Fruit fly (Drosophila melanogaster) whole organism, embryonic: Measurements from ENCODE around the gene FeCH.
A peak's percentile ranks its signal among the peaks of the same experiment; 100 is the strongest.

Source experiments
- Aef1 ChIP-seq: fragments of 200-800 bp; sonication (Bioruptor generic); IDR thresholded peaks from 3 replicates; pipeline ENCODE4 v1.3.6; 2022; ENCODE audit warnings: missing biosample characterization, missing genetic modification characterization
- B-H1 ChIP-seq: fragments of 200-800 bp; sonication (Bioruptor generic); IDR thresholded peaks from 3 replicates; pipeline ENCODE4 v1.3.6; 2022; ENCODE audit warnings: missing biosample characterization, missing genetic modification characterization
- BtbVII ChIP-seq: fragments of 200-800 bp; sonication (Bioruptor generic); optimal IDR thresholded peaks from 3 replicates; lab custom pipeline; 2017; ENCODE audit warnings: missing biosample characterization, mild to moderate bottlenecking, missing genetic modification characterization
- CG10431 ChIP-seq: fragments of 200-800 bp; sonication (Bioruptor generic); optimal IDR thresholded peaks from 3 replicates; lab custom pipeline; 2018; ENCODE audit warnings: missing biosample characterization, mild to moderate bottlenecking, missing genetic modification characterization
- CG10543 ChIP-seq: fragments of 200-800 bp; sonication (Bioruptor generic); optimal IDR thresholded peaks from 3 replicates; lab custom pipeline; 2017; ENCODE audit warnings: missing biosample characterization, mild to moderate bottlenecking, missing genetic modification characterization, moderate library complexity
- CG10565 ChIP-seq: fragments of 200-800 bp; sonication (Bioruptor generic); optimal IDR thresholded peaks from 3 replicates; lab custom pipeline; 2016; ENCODE audit warnings: missing biosample characterization, mild to moderate bottlenecking, missing genetic modification characterization
- CG10979 ChIP-seq: fragments of 200-800 bp; sonication (Bioruptor generic); optimal IDR thresholded peaks from 2 replicates; lab custom pipeline; 2018; ENCODE audit warnings: missing biosample characterization, mild to moderate bottlenecking, missing genetic modification characterization, moderate library complexity
- CG11723 ChIP-seq: fragments of 200-800 bp; sonication (Bioruptor generic); optimal IDR thresholded peaks from 2 replicates; lab custom pipeline; 2017; ENCODE audit warnings: missing biosample characterization, mild to moderate bottlenecking, missing genetic modification characterization
- CG12219 ChIP-seq: fragments of 200-800 bp; sonication (Bioruptor generic); optimal IDR thresholded peaks from 3 replicates; lab custom pipeline; 2018; ENCODE audit warnings: missing biosample characterization, mild to moderate bottlenecking, missing genetic modification characterization
- CG1233 ChIP-seq: fragments of 200-800 bp; sonication (Bioruptor generic); optimal IDR thresholded peaks from 4 replicates; lab custom pipeline; 2018; ENCODE audit warnings: missing biosample characterization, mild to moderate bottlenecking, missing genetic modification characterization
- CG12659 ChIP-seq: fragments of 200-800 bp; sonication (Bioruptor generic); optimal IDR thresholded peaks from 3 replicates; lab custom pipeline; 2017; ENCODE audit warnings: mild to moderate bottlenecking, missing biosample characterization, missing genetic modification reagents, missing genetic modification characterization
- CG12769 ChIP-seq: fragments of 200-800 bp; sonication (Bioruptor generic); optimal IDR thresholded peaks from 2 replicates; lab custom pipeline; 2019; ENCODE audit warnings: missing biosample characterization, mild to moderate bottlenecking, missing genetic modification characterization, moderate library complexity
- CG14710 ChIP-seq: fragments of 200-800 bp; sonication (Bioruptor generic); optimal IDR thresholded peaks from 3 replicates; lab custom pipeline; 2019; ENCODE audit warnings: missing biosample characterization, mild to moderate bottlenecking, missing genetic modification characterization, moderate library complexity
- CG15073 ChIP-seq: fragments of 200-800 bp; sonication (Bioruptor generic); optimal IDR thresholded peaks from 2 replicates; lab custom pipeline; 2016; ENCODE audit warnings: missing biosample characterization, missing genetic modification characterization
- CG1529 ChIP-seq: fragments of 200-800 bp; sonication (Bioruptor generic); optimal IDR thresholded peaks from 3 replicates; lab custom pipeline; 2018; ENCODE audit warnings: missing biosample characterization, missing genetic modification characterization
- CG15696 ChIP-seq: fragments of 200-800 bp; sonication (Bioruptor generic); optimal IDR thresholded peaks from 2 replicates; lab custom pipeline; 2019; ENCODE audit warnings: missing biosample characterization, mild to moderate bottlenecking, missing genetic modification characterization, moderate library complexity
- CG1603 ChIP-seq: fragments of 200-800 bp; sonication (Bioruptor generic); optimal IDR thresholded peaks from 2 replicates; lab custom pipeline; 2019; ENCODE audit warnings: missing biosample characterization, mild to moderate bottlenecking, missing genetic modification characterization, moderate library complexity
- CG16815 ChIP-seq: fragments of 200-800 bp; sonication (Bioruptor generic); optimal IDR thresholded peaks from 3 replicates; lab custom pipeline; 2017; ENCODE audit warnings: missing biosample characterization, mild to moderate bottlenecking, missing genetic modification characterization
- CG18262 ChIP-seq: fragments of 200-800 bp; optimal IDR thresholded peaks from 3 replicates; lab custom pipeline; 2019; ENCODE audit warnings: missing biosample characterization, mild to moderate bottlenecking, missing genetic modification characterization, moderate library complexity
- CG2116 ChIP-seq: fragments of 200-800 bp; sonication (Bioruptor generic); optimal IDR thresholded peaks from 3 replicates; lab custom pipeline; 2018; ENCODE audit warnings: missing biosample characterization, mild to moderate bottlenecking, missing genetic modification characterization
- CG2678 ChIP-seq: fragments of 200-800 bp; sonication (Bioruptor generic); optimal IDR thresholded peaks from 3 replicates; lab custom pipeline; 2019; ENCODE audit warnings: missing biosample characterization, mild to moderate bottlenecking, missing genetic modification characterization, moderate library complexity
- CG30403 ChIP-seq: fragments of 200-800 bp; sonication (Bioruptor generic); optimal IDR thresholded peaks from 3 replicates; lab custom pipeline; 2016; ENCODE audit warnings: missing biosample characterization, missing genetic modification characterization
- CG33557 ChIP-seq: fragments of 200-800 bp; sonication (Bioruptor generic); optimal IDR thresholded peaks from 2 replicates; lab custom pipeline; 2019; ENCODE audit warnings: missing biosample characterization, mild to moderate bottlenecking, missing genetic modification characterization, moderate library complexity
- CG34422 ChIP-seq: fragments of 200-800 bp; sonication (Bioruptor generic); IDR thresholded peaks from 3 replicates; pipeline ENCODE4 v1.3.6; 2022; ENCODE audit warnings: missing biosample characterization, missing genetic modification characterization
- CG3726 ChIP-seq: fragments of 200-800 bp; sonication (Bioruptor generic); IDR thresholded peaks from 3 replicates; pipeline ENCODE4, ENCODE4 v1.3.6; 2022; ENCODE audit warnings: missing biosample characterization, missing genetic modification characterization
- CG4360 ChIP-seq: fragments of 200-800 bp; sonication (Bioruptor generic); IDR thresholded peaks from 2 replicates; pipeline ENCODE4 v1.3.6; 2022; ENCODE audit warnings: missing biosample characterization, missing genetic modification characterization
- CG5180 ChIP-seq: fragments of 200-800 bp; sonication (Bioruptor generic); optimal IDR thresholded peaks from 3 replicates; lab custom pipeline; 2017; ENCODE audit warnings: missing biosample characterization, missing genetic modification characterization, mild to moderate bottlenecking, moderate library complexity, missing genetic modification reagents
- CG7963 ChIP-seq: fragments of 200-800 bp; sonication (Bioruptor generic); IDR thresholded peaks from 3 replicates; pipeline ENCODE4 v1.3.6; 2022; ENCODE audit warnings: missing biosample characterization, missing genetic modification characterization; ENCODE audit not compliant: partially characterized antibody
- Deaf1 ChIP-seq: fragments of 200-800 bp; optimal IDR thresholded peaks from 3 replicates; lab custom pipeline; 2019; ENCODE audit warnings: missing biosample characterization, mild to moderate bottlenecking, missing genetic modification characterization, moderate library complexity
- Dek ChIP-seq: fragments of 200-800 bp; sonication (Bioruptor generic); optimal IDR thresholded peaks from 3 replicates; lab custom pipeline; 2019; ENCODE audit warnings: missing biosample characterization, mild to moderate bottlenecking, missing genetic modification characterization, moderate library complexity
- E2f2 ChIP-seq: fragments of 200-800 bp; sonication (Bioruptor generic); IDR thresholded peaks from 2 replicates; pipeline ENCODE4 v1.3.6; 2022; ENCODE audit warnings: missing biosample characterization, missing genetic modification characterization
- Ets97D ChIP-seq: fragments of 200-800 bp; sonication (Bioruptor generic); optimal IDR thresholded peaks from 3 replicates; lab custom pipeline; 2016; ENCODE audit warnings: missing biosample characterization, missing genetic modification characterization
- Fer3 ChIP-seq: fragments of 200-800 bp; sonication (Bioruptor generic); optimal IDR thresholded peaks from 2 replicates; lab custom pipeline; 2018; ENCODE audit warnings: missing biosample characterization, mild to moderate bottlenecking, missing genetic modification characterization, moderate library complexity
- Hand ChIP-seq: fragments of 200-800 bp; sonication (Bioruptor generic); optimal IDR thresholded peaks from 2 replicates; lab custom pipeline; 2017; ENCODE audit warnings: mild to moderate bottlenecking, missing biosample characterization, missing genetic modification reagents, missing genetic modification characterization
- HmgD ChIP-seq: fragments of 200-800 bp; sonication (Bioruptor generic); optimal IDR thresholded peaks from 3 replicates; lab custom pipeline; 2016; ENCODE audit warnings: missing biosample characterization, missing genetic modification characterization
- Hr78 ChIP-seq, 2 experiments: fragments of 200-800 bp in 1 of 2; fragments of >200 bp in 1 of 2; sonication (Bioruptor generic) in 1 of 2; optimal IDR thresholded peaks; 2 replicates each; lab custom pipeline; 2017 to 2019; ENCODE audit warnings: missing biosample characterization in 2 of 2, missing genetic modification characterization in 2 of 2, mild to moderate bottlenecking in 1 of 2, moderate library complexity in 1 of 2
- Myb ChIP-seq: fragments of 200-800 bp; sonication (Bioruptor generic); optimal IDR thresholded peaks from 2 replicates; lab custom pipeline; 2016; ENCODE audit warnings: missing biosample characterization, missing genetic modification characterization
- NFAT ChIP-seq: fragments of 200-800 bp; sonication (Bioruptor generic); IDR thresholded peaks from 2 replicates; pipeline ENCODE4 v1.3.6; 2022; ENCODE audit warnings: missing biosample characterization, missing genetic modification characterization
- aop ChIP-seq: fragments of 200-800 bp; sonication (Bioruptor generic); IDR thresholded peaks from 2 replicates; pipeline ENCODE4 v1.3.6; 2022; ENCODE audit warnings: missing biosample characterization, missing genetic modification characterization
- cad ChIP-seq: fragments of >200 bp; optimal IDR thresholded peaks from 2 replicates; lab custom pipeline; 2017; ENCODE audit warnings: missing biosample characterization, missing genetic modification characterization
- crc ChIP-seq: fragments of 200-800 bp; sonication (Bioruptor generic); optimal IDR thresholded peaks from 2 replicates; lab custom pipeline; 2016; ENCODE audit warnings: missing biosample characterization, missing genetic modification characterization
- dimm ChIP-seq: fragments of 200-800 bp; sonication (Bioruptor generic); IDR thresholded peaks from 2 replicates; pipeline ENCODE4 v1.3.6; 2022; ENCODE audit warnings: missing biosample characterization, missing genetic modification characterization
- hkb ChIP-seq, 2 experiments: fragments of 200-800 bp in 1 of 2; fragments of >200 bp in 1 of 2; sonication (Bioruptor generic) in 1 of 2; IDR thresholded peaks in 1 of 2; optimal IDR thresholded peaks in 1 of 2; 2 replicates each; pipeline versions ENCODE4 v1.3.6 to Lab custom; 2017 to 2022; ENCODE audit warnings: missing biosample characterization in 1 of 2, missing genetic modification characterization in 1 of 2
- jigr1 ChIP-seq: fragments of 200-800 bp; sonication (Bioruptor generic); IDR thresholded peaks from 3 replicates; pipeline ENCODE4 v1.3.6; 2022; ENCODE audit warnings: missing biosample characterization, missing genetic modification characterization
- pfk ChIP-seq: fragments of 200-800 bp; sonication (Bioruptor generic); optimal IDR thresholded peaks from 2 replicates; lab custom pipeline; 2018; ENCODE audit warnings: missing biosample characterization, mild to moderate bottlenecking, missing genetic modification characterization, moderate library complexity
- psq ChIP-seq: fragments of 200-800 bp; sonication (Bioruptor generic); optimal IDR thresholded peaks from 2 replicates; lab custom pipeline; 2017; ENCODE audit warnings: missing biosample characterization, missing genetic modification characterization
- pum ChIP-seq: fragments of 200-800 bp; sonication (Bioruptor generic); optimal IDR thresholded peaks from 2 replicates; lab custom pipeline; 2016; ENCODE audit warnings: missing biosample characterization, missing genetic modification characterization
- sima ChIP-seq: fragments of 200-800 bp; sonication (Bioruptor generic); optimal IDR thresholded peaks from 2 replicates; lab custom pipeline; 2016; ENCODE audit warnings: missing biosample characterization, missing genetic modification characterization
- sna ChIP-seq: fragments of 200-800 bp; sonication (Bioruptor generic); IDR thresholded peaks from 2 replicates; pipeline ENCODE4 v1.3.6; 2022; ENCODE audit warnings: missing biosample characterization, missing genetic modification characterization; ENCODE audit not compliant: partially characterized antibody
- twi ChIP-seq: fragments of 200-800 bp; optimal IDR thresholded peaks from 2 replicates; lab custom pipeline; 2019; ENCODE audit warnings: missing biosample characterization, mild to moderate bottlenecking, missing genetic modification characterization, moderate library complexity

FeCH gene

dm6 chr3R:31810073-31810530 is 2.0 kb downstream of the FeCH start, which contains the start of gene Rift (continued):
- TF ChIP-seq CG12659 (GFP tag; lab: Kevin White, UChicago) = peak; percentile 47
- TF ChIP-seq CG5180 = no peak
- TF ChIP-seq CG18262 (tag; lab: Kevin White, UChicago) = peak; percentile 24
- TF ChIP-seq NFAT (GFP tag; lab: Robert Waterston, UW) = peak; percentile 45; the same call in 1 of the 2 replicates
- 0 out of 2 replicates have a peak, but pooled peaks have one; percentile 19 for TF ChIP-seq CG4360
- peak; percentile 9 for TF ChIP-seq CG14710 (tag; lab: Kevin White, UChicago)
- TF ChIP-seq CG34422 = peak; percentile 55; the same call in 1 of the 3 replicates
- TF ChIP-seq CG2678 (tag; lab: Kevin White, UChicago) = no peak
- peak; percentile 53 for TF ChIP-seq CG1233 (GFP tag; lab: Kevin White, UChicago)
- no peak for TF ChIP-seq CG10565 (GFP tag; lab: Kevin White, UChicago)
- TF ChIP-seq hkb (optimal IDR thresholded peaks at IDR 0.05; lab: Kevin White, UChicago) = no peak
- TF ChIP-seq hkb (GFP tag; IDR thresholded peaks at IDR 0.05; lab: Robert Waterston, UW) = peak; percentile 78
- TF ChIP-seq psq = no peak
- peak; percentile 22 for TF ChIP-seq CG10979 (tag; lab: Kevin White, UChicago)
- no peak for TF ChIP-seq CG2116 (GFP tag; lab: Kevin White, UChicago)
- no peak for TF ChIP-seq dimm (GFP tag; lab: Robert Waterston, UW)
- no peak for TF ChIP-seq CG33557 (GFP tag; lab: Kevin White, UChicago)
- TF ChIP-seq CG10431 = peak; percentile 20
- no peak for TF ChIP-seq BtbVII (GFP tag; lab: Kevin White, UChicago)
- no peak for TF ChIP-seq CG15073 (GFP tag; lab: Kevin White, UChicago)
- TF ChIP-seq Aef1 (GFP tag; lab: Robert Waterston, UW) = peak; percentile 43; the same call in 2 of the 3 replicates
- TF ChIP-seq CG30403 (GFP tag; lab: Kevin White, UChicago) = peak; percentile 30
- TF ChIP-seq sima (GFP tag; lab: Kevin White, UChicago) = no peak
- no peak for TF ChIP-seq HmgD (GFP tag; lab: Kevin White, UChicago)
- no peak for TF ChIP-seq Hr78 (GFP tag; optimal IDR thresholded peaks at IDR 0.05; lab: Kevin White, UChicago)
- no peak; the same call in 2 of the 3 replicates for TF ChIP-seq B-H1 (GFP tag; lab: Robert Waterston, UW)
- no peak for TF ChIP-seq pum (GFP tag; lab: Kevin White, UChicago)
- TF ChIP-seq twi (tag; lab: Kevin White, UChicago) = no peak
- no peak for TF ChIP-seq crc (GFP tag; lab: Kevin White, UChicago)
- no peak for TF ChIP-seq CG3726
- peak; percentile 32 for TF ChIP-seq CG11723 (GFP tag; lab: Kevin White, UChicago)
- TF ChIP-seq CG10543 (GFP tag; lab: Kevin White, UChicago) = no peak
- no peak for TF ChIP-seq CG7963 (GFP tag; lab: Robert Waterston, UW)
- TF ChIP-seq CG1529 (GFP tag; lab: Kevin White, UChicago) = no peak
- no peak for TF ChIP-seq aop
- peak; percentile 51 for TF ChIP-seq Fer3 (tag; lab: Kevin White, UChicago)
- TF ChIP-seq CG15696 = no peak
- TF ChIP-seq CG12219 (GFP tag; lab: Kevin White, UChicago) = peak; percentile 7
- no peak for TF ChIP-seq Hand
- no peak for TF ChIP-seq Dek (tag; lab: Kevin White, UChicago)
- TF ChIP-seq jigr1 (GFP tag; lab: Robert Waterston, UW) = no peak
- TF ChIP-seq Myb (GFP tag; lab: Kevin White, UChicago) = no peak
- TF ChIP-seq cad (GFP tag; lab: Kevin White, UChicago) = no peak
- 0 out of 2 replicates have a peak, but pooled peaks have one; percentile 36 for TF ChIP-seq sna (GFP tag; lab: Robert Waterston, UW)
- TF ChIP-seq Deaf1 (tag; lab: Kevin White, UChicago) = no peak
- no peak for TF ChIP-seq CG1603 (tag; lab: Kevin White, UChicago)
- peak; percentile 61 for TF ChIP-seq CG12769 (tag; lab: Kevin White, UChicago)
- TF ChIP-seq pfk (GFP tag; lab: Kevin White, UChicago) = no peak
- TF ChIP-seq CG16815 (GFP tag; lab: Kevin White, UChicago) = no peak
- no peak for TF ChIP-seq Ets97D
- peak; percentile 40; the same call in 1 of the 2 replicates for TF ChIP-seq E2f2 (GFP tag; lab: Robert Waterston, UW)
